Fruit fly (Drosophila melanogaster) Kc167 (cell line): ENCODE results near the gene Jhbp13.

Source experiments
- Myc ChIP-seq: fragments of >200 bp; optimal IDR thresholded peaks from 2 replicates; lab custom pipeline; 2017; ENCODE audit warnings: missing external identifiers
- Sin3A ChIP-seq: fragments of >200 bp; optimal IDR thresholded peaks from 2 replicates; lab custom pipeline; 2018; ENCODE audit warnings: missing external identifiers
- h ChIP-seq: fragments of >200 bp; optimal IDR thresholded peaks from 3 replicates; lab custom pipeline; 2018; ENCODE audit warnings: missing external identifiers
- insv ChIP-seq: fragments of >200 bp; optimal IDR thresholded peaks from 3 replicates; lab custom pipeline; 2018; ENCODE audit warnings: missing external identifiers
- psq ChIP-seq: fragments of >200 bp; optimal IDR thresholded peaks from 2 replicates; lab custom pipeline; 2017; ENCODE audit warnings: missing external identifiers
- ttk ChIP-seq: sonication (Bioruptor generic); optimal IDR thresholded peaks from 2 replicates; lab custom pipeline; 2017; ENCODE audit warnings: missing external identifiers

DNA sequence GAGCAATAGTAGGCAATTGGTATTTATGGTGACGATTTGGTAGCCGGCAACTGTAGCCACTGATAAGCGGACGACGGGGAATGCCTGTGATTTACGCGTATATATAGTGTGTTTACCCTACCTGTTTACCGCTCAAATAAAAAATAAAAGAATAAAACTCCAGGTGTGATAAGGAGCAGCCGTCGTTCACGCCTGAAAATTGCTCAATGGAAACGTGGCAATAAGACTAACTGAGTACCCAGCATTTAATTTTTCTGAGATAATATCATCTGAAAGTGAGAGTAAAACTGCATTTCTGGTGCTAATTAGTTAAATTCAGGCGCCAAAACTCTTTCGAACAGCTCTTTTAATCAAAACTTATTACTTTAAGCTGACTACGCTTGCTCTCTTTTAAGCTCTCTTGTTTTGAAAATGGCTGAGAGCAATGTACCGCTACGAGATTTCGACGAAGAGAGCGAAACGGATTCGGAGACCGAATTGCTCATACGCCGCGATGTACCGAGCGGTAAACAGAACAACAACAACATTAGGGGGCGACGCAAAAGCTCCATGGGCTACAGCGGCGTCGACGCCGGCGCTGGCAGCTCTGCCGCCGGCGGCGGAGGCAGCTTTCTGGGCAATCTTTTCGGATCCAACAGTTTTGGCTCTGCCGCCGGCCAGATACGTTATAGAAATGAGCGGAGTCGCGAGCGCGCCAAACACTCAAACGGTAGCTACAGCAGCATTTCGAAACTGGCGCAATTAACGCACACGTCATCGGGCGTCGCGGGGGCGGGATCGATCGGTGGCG lies 50.7 kb downstream of the Jhbp13 start:
- TF ChIP-seq psq (lab: Kevin White, UChicago), result no peak
- no peak for TF ChIP-seq h
- no peak for TF ChIP-seq Myc
- no peak for TF ChIP-seq ttk (lab: Kevin White, UChicago)
- TF ChIP-seq insv (lab: Kevin White, UChicago), result no peak
- no peak for TF ChIP-seq Sin3A
